Worm (Caenorhabditis elegans) whole organism, L3 larva: ENCODE results near the gene K01D12.10.
A peak's percentile ranks its signal among the peaks of the same experiment; 100 is the strongest.

Experiments used
- R02D3.7 ChIP-seq: fragments of 150-350 bp; optimal IDR thresholded peaks from 2 replicates; lab custom pipeline; 2014; ENCODE audit warnings: missing biosample characterization, missing genetic modification characterization
- ZK546.5 ChIP-seq: sonication (generic microtip); optimal IDR thresholded peaks from 2 replicates; lab custom pipeline; 2017; ENCODE audit warnings: missing biosample characterization, missing genetic modification characterization
- aly-2 ChIP-seq: fragments of 150-350 bp; optimal IDR thresholded peaks from 2 replicates; lab custom pipeline; 2014; ENCODE audit warnings: missing biosample characterization, missing genetic modification characterization
- ama-1 ChIP-seq: fragments of 150-350 bp; optimal IDR thresholded peaks from 2 replicates; lab custom pipeline; 2018
- ceh-16 ChIP-seq: sonication (generic microtip); optimal IDR thresholded peaks from 2 replicates; lab custom pipeline; 2017; ENCODE audit warnings: missing biosample characterization, missing genetic modification characterization
- ceh-28 ChIP-seq: fragments of 150-350 bp; optimal IDR thresholded peaks from 2 replicates; lab custom pipeline; 2014; ENCODE audit warnings: missing biosample characterization, missing genetic modification reagents, missing genetic modification characterization
- ceh-82 ChIP-seq: fragments of 150-350 bp; optimal IDR thresholded peaks from 2 replicates; lab custom pipeline; 2014; ENCODE audit warnings: missing biosample characterization, missing genetic modification characterization
- ceh-9 ChIP-seq: sonication (generic microtip); optimal IDR thresholded peaks from 2 replicates; lab custom pipeline; 2018; ENCODE audit warnings: missing biosample characterization, missing genetic modification characterization
- daf-12 ChIP-seq: fragments of 150-350 bp; optimal IDR thresholded peaks from 2 replicates; lab custom pipeline; 2014; ENCODE audit warnings: missing biosample characterization, missing genetic modification reagents, missing genetic modification characterization
- egl-27 ChIP-seq: sonication (generic microtip); optimal IDR thresholded peaks from 4 replicates; lab custom pipeline; 2017; ENCODE audit warnings: missing biosample characterization, missing genetic modification reagents, missing genetic modification characterization
- egl-5 ChIP-seq: fragments of 150-350 bp; optimal IDR thresholded peaks from 2 replicates; lab custom pipeline; 2017; ENCODE audit warnings: missing biosample characterization, missing genetic modification reagents, missing genetic modification characterization, inconsistent platforms
- elt-1 ChIP-seq: fragments of 150-350 bp; optimal IDR thresholded peaks from 2 replicates; lab custom pipeline; 2014; ENCODE audit warnings: missing biosample characterization, missing genetic modification characterization
- elt-2 ChIP-seq: sonication (generic microtip); optimal IDR thresholded peaks from 2 replicates; lab custom pipeline; 2016; ENCODE audit warnings: missing genetic modification reagents, mild to moderate bottlenecking, missing genetic modification characterization, missing compliant biosample characterization
- elt-3 ChIP-seq, 3 experiments: fragments of 150-350 bp in 1 of 3; sonication (generic microtip) in 2 of 3; optimal IDR thresholded peaks; 2 replicates in 2 of 3; 4 replicates in 1 of 3; lab custom pipeline; 2014 to 2017; ENCODE audit warnings: missing biosample characterization in 3 of 3, missing genetic modification characterization in 3 of 3
- eor-1 ChIP-seq, 2 experiments: fragments of 150-350 bp; optimal IDR thresholded peaks; 2 replicates each; lab custom pipeline; 2014 to 2018; ENCODE audit warnings: missing biosample characterization in 2 of 2, missing genetic modification characterization in 2 of 2
- fkh-2 ChIP-seq: fragments of 150-350 bp; optimal IDR thresholded peaks from 2 replicates; lab custom pipeline; 2014; ENCODE audit warnings: missing biosample characterization, missing genetic modification reagents, missing genetic modification characterization
- hmg-11 ChIP-seq: sonication (generic microtip); optimal IDR thresholded peaks from 2 replicates; lab custom pipeline; 2016; ENCODE audit warnings: missing genetic modification characterization, missing compliant biosample characterization
- jun-1 ChIP-seq: fragments of 150-350 bp; optimal IDR thresholded peaks from 2 replicates; lab custom pipeline; 2014; ENCODE audit warnings: missing biosample characterization, missing genetic modification reagents, missing genetic modification characterization
- lin-15B ChIP-seq: fragments of 150-350 bp; optimal IDR thresholded peaks from 2 replicates; lab custom pipeline; 2014; ENCODE audit warnings: missing biosample characterization, missing genetic modification characterization
- lsy-12 ChIP-seq: sonication (generic microtip); optimal IDR thresholded peaks from 2 replicates; lab custom pipeline; 2016; ENCODE audit warnings: mild to moderate bottlenecking, missing genetic modification characterization, missing compliant biosample characterization
- mml-1 ChIP-seq: fragments of 150-350 bp; sonication (generic microtip); optimal IDR thresholded peaks from 3 replicates; lab custom pipeline; 2014; ENCODE audit warnings: missing biosample characterization, missing genetic modification characterization
- nhr-11 ChIP-seq: fragments of 150-350 bp; optimal IDR thresholded peaks from 2 replicates; lab custom pipeline; 2014; ENCODE audit warnings: missing biosample characterization, missing genetic modification characterization
- nhr-12 ChIP-seq: fragments of 150-350 bp; optimal IDR thresholded peaks from 2 replicates; lab custom pipeline; 2014; ENCODE audit warnings: missing biosample characterization, missing genetic modification characterization
- nhr-23 ChIP-seq: fragments of 150-350 bp; optimal IDR thresholded peaks from 2 replicates; lab custom pipeline; 2014; ENCODE audit warnings: missing biosample characterization, missing genetic modification reagents, missing genetic modification characterization
- nhr-237 ChIP-seq: fragments of 150-350 bp; optimal IDR thresholded peaks from 2 replicates; lab custom pipeline; 2014; ENCODE audit warnings: missing biosample characterization, missing genetic modification characterization
- nhr-25 ChIP-seq: sonication (generic microtip); optimal IDR thresholded peaks from 2 replicates; lab custom pipeline; 2017; ENCODE audit warnings: missing biosample characterization, missing genetic modification characterization
- nhr-28 ChIP-seq: fragments of 150-350 bp; optimal IDR thresholded peaks from 2 replicates; lab custom pipeline; 2014; ENCODE audit warnings: missing biosample characterization, missing genetic modification characterization
- nhr-43 ChIP-seq: sonication (generic microtip); optimal IDR thresholded peaks from 2 replicates; lab custom pipeline; 2016; ENCODE audit warnings: mild to moderate bottlenecking, missing genetic modification characterization, missing compliant biosample characterization; ENCODE audit not compliant: poor library complexity, severe bottlenecking
- nhr-67 ChIP-seq: fragments of 150-350 bp; optimal IDR thresholded peaks from 2 replicates; lab custom pipeline; 2014; ENCODE audit warnings: missing biosample characterization, missing genetic modification characterization
- nhr-77 ChIP-seq: fragments of 150-350 bp; optimal IDR thresholded peaks from 2 replicates; lab custom pipeline; 2014; ENCODE audit warnings: missing biosample characterization, missing genetic modification characterization
- pha-4 ChIP-seq: fragments of 150-350 bp; optimal IDR thresholded peaks from 2 replicates; lab custom pipeline; 2014; ENCODE audit warnings: missing biosample characterization, missing genetic modification reagents, missing genetic modification characterization
- pqm-1 ChIP-seq: fragments of 150-350 bp; optimal IDR thresholded peaks from 2 replicates; lab custom pipeline; 2017; ENCODE audit warnings: missing biosample characterization, missing genetic modification characterization, inconsistent platforms
- sea-2 ChIP-seq: fragments of 150-350 bp; sonication (generic microtip); optimal IDR thresholded peaks from 4 replicates; lab custom pipeline; 2014; ENCODE audit warnings: missing biosample characterization, missing genetic modification reagents, missing genetic modification characterization
- skn-1 ChIP-seq: fragments of 150-350 bp; optimal IDR thresholded peaks from 2 replicates; lab custom pipeline; 2014; ENCODE audit warnings: missing biosample characterization, missing genetic modification characterization
- snpc-4 ChIP-seq: fragments of 150-350 bp; optimal IDR thresholded peaks from 2 replicates; lab custom pipeline; 2014; ENCODE audit warnings: missing biosample characterization, missing genetic modification characterization
- unc-39 ChIP-seq: sonication (generic microtip); optimal IDR thresholded peaks from 4 replicates; lab custom pipeline; 2017; ENCODE audit warnings: missing biosample characterization, missing genetic modification characterization
- unc-62 ChIP-seq: fragments of 150-350 bp; sonication (generic microtip); optimal IDR thresholded peaks from 4 replicates; lab custom pipeline; 2014; ENCODE audit warnings: missing biosample characterization, missing genetic modification reagents, missing genetic modification characterization
- zag-1 ChIP-seq: fragments of 150-350 bp; optimal IDR thresholded peaks from 2 replicates; lab custom pipeline; 2014; ENCODE audit warnings: missing biosample characterization, missing genetic modification characterization
- ztf-11 ChIP-seq: fragments of 150-350 bp; optimal IDR thresholded peaks from 2 replicates; lab custom pipeline; 2014; ENCODE audit warnings: missing biosample characterization, missing genetic modification characterization
- ztf-4 ChIP-seq: fragments of 150-350 bp; optimal IDR thresholded peaks from 2 replicates; lab custom pipeline; 2014; ENCODE audit warnings: missing biosample characterization, missing genetic modification characterization

The K01D12.10 gene

ce11 chrV:12412321-12412720, 6.3 kb downstream of the K01D12.10 start:
- TF ChIP-seq elt-2 (tag; lab: Kevin White, UChicago): no peak
- no peak for TF ChIP-seq ama-1 (lab: Kevin White, UChicago)
- TF ChIP-seq ceh-9 (tag; lab: Kevin White, UChicago): no peak
- TF ChIP-seq nhr-77 (tag; lab: Kevin White, UChicago): no peak
- TF ChIP-seq eor-1 (tag; optimal IDR thresholded peaks at IDR 0.05; lab: Kevin White, UChicago): no peak
- TF ChIP-seq elt-1 (tag; lab: Kevin White, UChicago): no peak
- TF ChIP-seq daf-12 (tag; lab: Kevin White, UChicago): no peak
- TF ChIP-seq ceh-16: no peak
- no peak for TF ChIP-seq nhr-28
- no peak for TF ChIP-seq nhr-43
- no peak for TF ChIP-seq mml-1
- TF ChIP-seq nhr-67 (tag; lab: Kevin White, UChicago): no peak
- no peak for TF ChIP-seq nhr-11
- TF ChIP-seq lin-15B (tag; lab: Kevin White, UChicago): no peak
- TF ChIP-seq sea-2 (GFP tag; lab: Kevin White, UChicago): no peak
- TF ChIP-seq aly-2 (tag; lab: Kevin White, UChicago): no peak
- TF ChIP-seq nhr-12 (tag; lab: Kevin White, UChicago): no peak
- TF ChIP-seq lsy-12: no peak
- no peak for TF ChIP-seq unc-39 (tag; lab: Kevin White, UChicago)
- TF ChIP-seq, all 47 proteins: peak for 0

DNA sequence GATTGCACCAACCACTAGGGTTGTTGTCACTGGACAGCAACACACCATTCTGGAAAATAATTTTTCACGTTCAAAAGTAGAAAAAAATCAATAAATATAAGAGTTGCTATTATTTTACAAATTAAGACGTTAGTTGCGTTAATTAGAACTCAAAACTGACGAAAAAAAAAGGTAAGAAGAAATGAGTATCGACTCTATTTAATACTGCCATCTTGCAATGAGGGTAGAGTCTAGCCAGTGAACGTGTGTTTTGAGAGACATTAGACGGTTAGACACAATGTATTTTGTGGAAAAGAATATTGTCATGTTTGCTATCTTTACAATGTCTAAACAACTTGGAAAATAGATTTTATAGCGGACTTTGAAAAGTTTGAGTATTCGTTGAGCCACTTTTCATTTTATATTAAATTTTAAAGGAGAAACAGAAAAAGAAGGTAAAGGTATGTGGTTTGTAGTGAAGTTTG, 7.7 kb downstream of the K01D12.10 start, which contains the start of gene cdr-6:
Gene cdr-6 (minus strand): TSS at position 51 of the 464 bp plus-strand sequence.
- TF ChIP-seq egl-5 (tag; lab: Kevin White, UChicago): no peak
- TF ChIP-seq nhr-23 (tag; lab: Kevin White, UChicago): peak; percentile 9
- peak; percentile 63 for TF ChIP-seq pqm-1 (tag; lab: Kevin White, UChicago)
- TF ChIP-seq unc-62 (GFP tag; lab: Kevin White, UChicago): no peak
- no peak for TF ChIP-seq unc-39 (tag; lab: Kevin White, UChicago)
- peak; percentile 46 for TF ChIP-seq elt-2 (tag; lab: Kevin White, UChicago)
- TF ChIP-seq zag-1 (tag; lab: Kevin White, UChicago): no peak
- TF ChIP-seq ztf-11 (tag; lab: Kevin White, UChicago): no peak
- no peak for TF ChIP-seq nhr-25 (tag; lab: Kevin White, UChicago)
- no peak for TF ChIP-seq lin-15B (tag; lab: Kevin White, UChicago)
- TF ChIP-seq ztf-4 (tag; lab: Kevin White, UChicago): no peak
- TF ChIP-seq ZK546.5 (tag; lab: Kevin White, UChicago): no peak
- no peak for TF ChIP-seq nhr-237 (tag; lab: Kevin White, UChicago)
- TF ChIP-seq nhr-43: no peak
- TF ChIP-seq ceh-16: no peak
- peak; percentile 61 for TF ChIP-seq pha-4
- TF ChIP-seq fkh-2 (tag; lab: Kevin White, UChicago): no peak
- TF ChIP-seq skn-1 (tag; lab: Kevin White, UChicago): no peak
- no peak for TF ChIP-seq snpc-4 (tag; lab: Kevin White, UChicago)
- no peak for TF ChIP-seq lsy-12
- no peak for TF ChIP-seq egl-27
- TF ChIP-seq elt-3 (tag; optimal IDR thresholded peaks at IDR 0.05; lab: Kevin White, UChicago): no peak
- no peak for TF ChIP-seq elt-1 (tag; lab: Kevin White, UChicago)
- TF ChIP-seq R02D3.7 (tag; lab: Kevin White, UChicago): no peak
- peak; percentile 28 for TF ChIP-seq ceh-28 (tag; lab: Kevin White, UChicago)
- TF ChIP-seq hmg-11 (tag; lab: Kevin White, UChicago): no peak
- no peak for TF ChIP-seq aly-2 (tag; lab: Kevin White, UChicago)
- no peak for TF ChIP-seq nhr-11
- TF ChIP-seq jun-1 (tag; lab: Kevin White, UChicago): no peak
- TF ChIP-seq ceh-82 (tag; lab: Kevin White, UChicago): no peak

ce11 chrV:12414362-12414761, 8.3 kb downstream of the K01D12.10 start:
- TF ChIP-seq ztf-11 (tag; lab: Kevin White, UChicago) (no peak), skn-1 (tag; lab: Kevin White, UChicago) (peak; percentile 51), pqm-1 (tag; lab: Kevin White, UChicago) (peak; percentile 55), pha-4 (peak; percentile 15), elt-2 (tag; lab: Kevin White, UChicago) (peak; percentile 62)
